Worm (Caenorhabditis elegans): ENCODE results near the gene C07H6.9.

DNA sequence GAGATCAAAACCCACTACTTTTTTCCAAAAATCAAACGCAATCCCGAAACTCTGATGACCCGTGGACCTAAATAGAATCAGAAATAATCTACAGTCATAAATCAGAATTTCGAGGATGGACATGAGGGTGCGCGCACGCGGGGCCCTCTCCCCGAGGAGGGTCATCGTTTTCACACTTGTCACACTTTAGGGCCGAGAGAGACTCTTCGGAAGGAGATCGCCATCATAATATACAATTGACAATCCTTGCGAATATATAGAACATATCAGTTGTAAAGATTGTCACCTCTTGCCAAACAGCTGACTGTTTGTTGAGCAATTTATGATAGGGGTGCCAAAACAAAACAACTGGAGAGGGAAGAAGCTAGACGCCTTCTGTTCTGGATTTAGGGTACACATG lies 30.8 kb upstream of the C07H6.9 start:
- no peak for TF ChIP-seq jun-1 (tag; optimal IDR thresholded peaks at IDR 0.05)
- no peak for TF ChIP-seq mdl-1 (tag; optimal IDR thresholded peaks at IDR 0.05)
- TF ChIP-seq ztf-11 (tag; optimal IDR thresholded peaks at IDR 0.05): no peak
- TF ChIP-seq snpc-4 (tag; optimal IDR thresholded peaks at IDR 0.05): no peak
- no peak for TF ChIP-seq egl-5 (tag; optimal IDR thresholded peaks at IDR 0.05)
- no peak for TF ChIP-seq nhr-11 (tag; optimal IDR thresholded peaks at IDR 0.05)
- TF ChIP-seq tbx-2 (tag; optimal IDR thresholded peaks at IDR 0.05): no peak
- TF ChIP-seq ceh-28 (tag; optimal IDR thresholded peaks at IDR 0.05): no peak
- TF ChIP-seq nhr-237 (tag; optimal IDR thresholded peaks at IDR 0.05): no peak
